Fruit fly (Drosophila melanogaster): ENCODE data around the gene comm.

dm6 chr3L:15711164-15711563 is 17.1 kb downstream of the comm start:
- TF ChIP-seq pan (optimal IDR thresholded peaks at IDR 0.05) (no peak), Dll (optimal IDR thresholded peaks at IDR 0.05) (no peak), usp (GFP tag; optimal IDR thresholded peaks at IDR 0.05) (no peak), CG8478 (optimal IDR thresholded peaks at IDR 0.05) (no peak)
